Fruit fly (Drosophila melanogaster) whole organism, embryonic: Measurements from ENCODE around the gene CG6567.

ENCODE experiments used
- CG10462 ChIP-seq: fragments of 200-800 bp; sonication (Bioruptor generic); optimal IDR thresholded peaks from 2 replicates; lab custom pipeline; 2016; ENCODE audit warnings: missing biosample characterization, missing genetic modification characterization
- CG11696 ChIP-seq: fragments of 200-800 bp; sonication (Bioruptor generic); IDR thresholded peaks from 2 replicates; pipeline ENCODE4 v1.3.6; 2022; ENCODE audit warnings: missing biosample characterization, missing genetic modification characterization
- CG12219 ChIP-seq: fragments of 200-800 bp; sonication (Bioruptor generic); optimal IDR thresholded peaks from 3 replicates; lab custom pipeline; 2018; ENCODE audit warnings: missing biosample characterization, mild to moderate bottlenecking, missing genetic modification characterization
- CG1233 ChIP-seq: fragments of 200-800 bp; sonication (Bioruptor generic); optimal IDR thresholded peaks from 4 replicates; lab custom pipeline; 2018; ENCODE audit warnings: missing biosample characterization, mild to moderate bottlenecking, missing genetic modification characterization
- CG13624 ChIP-seq: fragments of 200-800 bp; sonication (Bioruptor generic); optimal IDR thresholded peaks from 2 replicates; lab custom pipeline; 2016; ENCODE audit warnings: missing biosample characterization, missing genetic modification characterization
- CG14050 ChIP-seq: fragments of 200-800 bp; sonication (Bioruptor generic); IDR thresholded peaks from 3 replicates; pipeline ENCODE4 v1.3.6; 2022; ENCODE audit warnings: missing biosample characterization, missing genetic modification characterization
- CG15011 ChIP-seq: fragments of 200-800 bp; sonication (Bioruptor generic); optimal IDR thresholded peaks from 3 replicates; lab custom pipeline; 2018; ENCODE audit warnings: missing biosample characterization, mild to moderate bottlenecking, missing genetic modification characterization
- CG1603 ChIP-seq: fragments of 200-800 bp; sonication (Bioruptor generic); optimal IDR thresholded peaks from 2 replicates; lab custom pipeline; 2019; ENCODE audit warnings: missing biosample characterization, mild to moderate bottlenecking, missing genetic modification characterization, moderate library complexity
- CG17359 ChIP-seq: fragments of 200-800 bp; sonication (Bioruptor generic); optimal IDR thresholded peaks from 3 replicates; lab custom pipeline; 2018; ENCODE audit warnings: missing biosample characterization, mild to moderate bottlenecking, missing genetic modification characterization, moderate library complexity
- CG2202 ChIP-seq: fragments of 200-800 bp; sonication (Bioruptor generic); optimal IDR thresholded peaks from 2 replicates; lab custom pipeline; 2018; ENCODE audit warnings: missing biosample characterization, mild to moderate bottlenecking, missing genetic modification characterization
- CG2875 ChIP-seq: fragments of 200-800 bp; sonication (Bioruptor generic); optimal IDR thresholded peaks from 2 replicates; lab custom pipeline; 2017; ENCODE audit warnings: missing biosample characterization, mild to moderate bottlenecking, missing genetic modification characterization, missing genetic modification reagents
- CG3065 ChIP-seq: fragments of 200-800 bp; sonication (Bioruptor generic); optimal IDR thresholded peaks from 2 replicates; lab custom pipeline; 2016; ENCODE audit warnings: missing biosample characterization, missing genetic modification characterization
- CG31365 ChIP-seq: fragments of 200-800 bp; sonication (Bioruptor generic); optimal IDR thresholded peaks from 2 replicates; lab custom pipeline; 2018; ENCODE audit warnings: missing biosample characterization, mild to moderate bottlenecking, missing genetic modification characterization
- CG34224 ChIP-seq: fragments of 200-800 bp; sonication (Bioruptor generic); IDR thresholded peaks from 3 replicates; pipeline ENCODE4 v1.3.6; 2022; ENCODE audit warnings: missing biosample characterization, missing genetic modification characterization; ENCODE audit not compliant: partially characterized antibody
- CG34376 ChIP-seq: fragments of 200-800 bp; sonication (Bioruptor generic); optimal IDR thresholded peaks from 2 replicates; lab custom pipeline; 2018; ENCODE audit warnings: missing biosample characterization, mild to moderate bottlenecking, missing genetic modification characterization
- CHES-1-like ChIP-seq: fragments of 200-800 bp; sonication (Bioruptor generic); optimal IDR thresholded peaks from 2 replicates; lab custom pipeline; 2016; ENCODE audit warnings: missing biosample characterization, missing genetic modification characterization
- D19A ChIP-seq: fragments of 200-800 bp; optimal IDR thresholded peaks from 3 replicates; lab custom pipeline; 2019; ENCODE audit warnings: missing biosample characterization, mild to moderate bottlenecking, missing genetic modification characterization, moderate library complexity
- Hand ChIP-seq: fragments of 200-800 bp; sonication (Bioruptor generic); optimal IDR thresholded peaks from 2 replicates; lab custom pipeline; 2017; ENCODE audit warnings: mild to moderate bottlenecking, missing biosample characterization, missing genetic modification reagents, missing genetic modification characterization
- Lim3 ChIP-seq: fragments of 200-800 bp; sonication (Bioruptor generic); IDR thresholded peaks from 2 replicates; pipeline ENCODE4 v1.3.6; 2022; ENCODE audit warnings: missing biosample characterization, missing genetic modification characterization
- Mad ChIP-seq: fragments of 200-800 bp; sonication (Bioruptor generic); optimal IDR thresholded peaks from 2 replicates; lab custom pipeline; 2016; ENCODE audit warnings: missing biosample characterization, missing genetic modification characterization
- Med ChIP-seq: fragments of 200-800 bp; sonication (Bioruptor generic); peaks from one replicate; lab custom pipeline; 2016; ENCODE audit warnings: missing biosample characterization, missing genetic modification characterization, mild to moderate bottlenecking, inconsistent platforms, moderate library complexity
- Myb ChIP-seq: fragments of 200-800 bp; sonication (Bioruptor generic); optimal IDR thresholded peaks from 2 replicates; lab custom pipeline; 2016; ENCODE audit warnings: missing biosample characterization, missing genetic modification characterization
- NC2β ChIP-seq: fragments of 200-800 bp; sonication (Bioruptor generic); optimal IDR thresholded peaks from 2 replicates; lab custom pipeline; 2016; ENCODE audit warnings: missing biosample characterization, missing genetic modification characterization
- NFAT ChIP-seq: fragments of 200-800 bp; sonication (Bioruptor generic); IDR thresholded peaks from 2 replicates; pipeline ENCODE4 v1.3.6; 2022; ENCODE audit warnings: missing biosample characterization, missing genetic modification characterization
- NfI ChIP-seq: fragments of 200-800 bp; sonication (Bioruptor generic); optimal IDR thresholded peaks from 3 replicates; lab custom pipeline; 2018; ENCODE audit warnings: missing biosample characterization, mild to moderate bottlenecking, missing genetic modification characterization, moderate library complexity
- Opbp ChIP-seq: fragments of 200-800 bp; sonication (Bioruptor generic); IDR thresholded peaks from 3 replicates; pipeline ENCODE4 v1.3.6; 2022; ENCODE audit warnings: missing biosample characterization, missing genetic modification characterization; ENCODE audit not compliant: partially characterized antibody
- Optix ChIP-seq: fragments of 200-800 bp; sonication (Bioruptor generic); IDR thresholded peaks from 3 replicates; pipeline ENCODE4 v1.3.6; 2022; ENCODE audit warnings: missing biosample characterization, missing genetic modification characterization
- Sin3A ChIP-seq: fragments of >200 bp; optimal IDR thresholded peaks from 2 replicates; lab custom pipeline; 2018
- Spps ChIP-seq: fragments of 200-800 bp; sonication (Bioruptor generic); optimal IDR thresholded peaks from 2 replicates; lab custom pipeline; 2018; ENCODE audit warnings: missing biosample characterization, mild to moderate bottlenecking, missing genetic modification characterization
- caup ChIP-seq: fragments of 200-800 bp; sonication (Bioruptor generic); optimal IDR thresholded peaks from 3 replicates; lab custom pipeline; 2017; ENCODE audit warnings: missing biosample characterization, mild to moderate bottlenecking, missing genetic modification characterization, moderate library complexity; ENCODE audit not compliant: severe bottlenecking
- ci ChIP-seq: fragments of 200-800 bp; sonication (Bioruptor generic); IDR thresholded peaks from 3 replicates; pipeline ENCODE4 v1.3.6; 2022; ENCODE audit warnings: missing biosample characterization, missing genetic modification characterization
- eve ChIP-seq, 2 experiments: fragments of >200 bp; optimal IDR thresholded peaks; 2 replicates each; lab custom pipeline; 2017; ENCODE audit warnings: missing biosample characterization in 2 of 2, missing genetic modification characterization in 2 of 2
- ewg ChIP-seq: fragments of 200-800 bp; sonication (Bioruptor generic); optimal IDR thresholded peaks from 3 replicates; lab custom pipeline; 2017; ENCODE audit warnings: mild to moderate bottlenecking, missing biosample characterization, missing genetic modification reagents, missing genetic modification characterization
- gfzf ChIP-seq: fragments of 200-800 bp; sonication (Bioruptor generic); optimal IDR thresholded peaks from 2 replicates; lab custom pipeline; 2016; ENCODE audit warnings: missing biosample characterization, mild to moderate bottlenecking, missing genetic modification characterization, moderate library complexity
- grn ChIP-seq: fragments of 200-800 bp; sonication (Bioruptor generic); optimal IDR thresholded peaks from 3 replicates; lab custom pipeline; 2017; ENCODE audit warnings: missing biosample characterization, missing genetic modification characterization
- gro ChIP-seq: fragments of 200-800 bp; sonication (Bioruptor generic); optimal IDR thresholded peaks from 2 replicates; lab custom pipeline; 2016; ENCODE audit warnings: missing biosample characterization, missing genetic modification characterization
- hbn ChIP-seq: fragments of 200-800 bp; sonication (Bioruptor generic); IDR thresholded peaks from 2 replicates; pipeline ENCODE4 v1.3.6; 2022; ENCODE audit warnings: missing biosample characterization, missing genetic modification characterization; ENCODE audit not compliant: partially characterized antibody
- lola ChIP-seq, 3 experiments: fragments of >200 bp in 2 of 3; fragments of 200-800 bp in 1 of 3; sonication (Bioruptor generic) in 1 of 3; optimal IDR thresholded peaks; 2 replicates each; lab custom pipeline; 2017 to 2019; ENCODE audit warnings: missing biosample characterization in 3 of 3, missing genetic modification characterization in 3 of 3, mild to moderate bottlenecking in 1 of 3, moderate library complexity in 1 of 3
- nmo ChIP-seq: fragments of 200-800 bp; sonication (Bioruptor generic); optimal IDR thresholded peaks from 2 replicates; lab custom pipeline; 2018; ENCODE audit warnings: missing biosample characterization, mild to moderate bottlenecking, missing genetic modification characterization, moderate library complexity
- nom ChIP-seq: fragments of 200-800 bp; sonication (Bioruptor generic); optimal IDR thresholded peaks from 2 replicates; lab custom pipeline; 2017; ENCODE audit warnings: missing biosample characterization, missing genetic modification characterization, mild to moderate bottlenecking, moderate library complexity, missing genetic modification reagents
- pho ChIP-seq: fragments of 200-800 bp; sonication (Bioruptor generic); optimal IDR thresholded peaks from 2 replicates; lab custom pipeline; 2016; ENCODE audit warnings: missing biosample characterization, missing genetic modification characterization
- ranshi ChIP-seq: fragments of 200-800 bp; sonication (Bioruptor generic); IDR thresholded peaks from 2 replicates; pipeline ENCODE4 v1.3.6; 2022; ENCODE audit warnings: missing biosample characterization, missing genetic modification characterization
- scrt ChIP-seq: fragments of 200-800 bp; sonication (Bioruptor generic); optimal IDR thresholded peaks from 2 replicates; lab custom pipeline; 2018; ENCODE audit warnings: missing biosample characterization, mild to moderate bottlenecking, missing genetic modification characterization, moderate library complexity
- sd ChIP-seq: fragments of 200-800 bp; sonication (Bioruptor generic); optimal IDR thresholded peaks from 3 replicates; lab custom pipeline; 2018; ENCODE audit warnings: missing biosample characterization, mild to moderate bottlenecking, missing genetic modification characterization, moderate library complexity
- twi ChIP-seq: fragments of 200-800 bp; optimal IDR thresholded peaks from 2 replicates; lab custom pipeline; 2019; ENCODE audit warnings: missing biosample characterization, mild to moderate bottlenecking, missing genetic modification characterization, moderate library complexity
- unc-4 ChIP-seq: fragments of 200-800 bp; sonication (Bioruptor generic); IDR thresholded peaks from 2 replicates; pipeline ENCODE4 v1.3.6; 2022; ENCODE audit warnings: missing biosample characterization, missing genetic modification characterization; ENCODE audit not compliant: partially characterized antibody
- usp ChIP-seq: fragments of >200 bp; optimal IDR thresholded peaks from 2 replicates; lab custom pipeline; 2017; ENCODE audit warnings: missing biosample characterization, missing genetic modification characterization
- vfl ChIP-seq: fragments of 200-800 bp; sonication (Bioruptor generic); optimal IDR thresholded peaks from 2 replicates; lab custom pipeline; 2016; ENCODE audit warnings: missing biosample characterization, missing genetic modification characterization
- wdn ChIP-seq: fragments of 200-800 bp; sonication (Bioruptor generic); IDR thresholded peaks from 2 replicates; pipeline ENCODE4 v1.3.6; 2022; ENCODE audit warnings: missing biosample characterization, missing genetic modification characterization

CG6567 gene

dm6 chr3R:10868427-10868962 is 14.2 kb upstream of the CG6567 start, which contains the start of the genes SelR and Tsp86D (continued):
- TF ChIP-seq hbn (GFP tag; lab: Robert Waterston, UW) = peak; percentile 27; the same call in 1 of the 2 replicates
- TF ChIP-seq NC2β (GFP tag; lab: Kevin White, UChicago) = peak; percentile 31
- peak; percentile 85 for TF ChIP-seq sd (tag; lab: Kevin White, UChicago)
- TF ChIP-seq Lim3 (GFP tag; lab: Robert Waterston, UW) = no peak
- peak; percentile 45 for TF ChIP-seq scrt
- TF ChIP-seq Optix (GFP tag; lab: Robert Waterston, UW) = 0 out of 3 replicates have a peak, but pooled peaks have one; percentile 33
- peak; percentile 22 for TF ChIP-seq pho (GFP tag; lab: Kevin White, UChicago)
- peak; percentile 72 for TF ChIP-seq nmo (GFP tag; lab: Kevin White, UChicago)
- peak; percentile 62 for TF ChIP-seq CHES-1-like (GFP tag; lab: Kevin White, UChicago)
- TF ChIP-seq Mad (GFP tag; lab: Kevin White, UChicago) = no peak
- TF ChIP-seq NfI (GFP tag; lab: Kevin White, UChicago) = peak; percentile 25
- 0 out of 2 replicates have a peak, but pooled peaks have one; percentile 27 for TF ChIP-seq NFAT (GFP tag; lab: Robert Waterston, UW)
- no peak for TF ChIP-seq eve (GFP tag; optimal IDR thresholded peaks at IDR 0.05; lab: Kevin White, UChicago)
- TF ChIP-seq CG11696 (GFP tag; lab: Robert Waterston, UW) = 0 out of 2 replicates have a peak, but pooled peaks have one; percentile 29
- no peak for TF ChIP-seq usp (GFP tag; lab: Kevin White, UChicago)
- peak; percentile 66 for TF ChIP-seq gfzf (GFP tag; lab: Kevin White, UChicago)
- TF ChIP-seq Myb (GFP tag; lab: Kevin White, UChicago) = no peak
- TF ChIP-seq gro = peak; percentile 61
- TF ChIP-seq CG10462 (GFP tag; lab: Kevin White, UChicago) = no peak
- no peak for TF ChIP-seq CG2202 (tag; lab: Kevin White, UChicago)
- peak; percentile 66 for TF ChIP-seq unc-4 (GFP tag; lab: Robert Waterston, UW)
- peak; percentile 95 for TF ChIP-seq Med (GFP tag; lab: Kevin White, UChicago)
- TF ChIP-seq ewg = peak; percentile 24
- TF ChIP-seq ci (GFP tag; lab: Robert Waterston, UW) = peak; percentile 24; the same call in 2 of the 3 replicates
- peak; percentile 81 for TF ChIP-seq Sin3A
- TF ChIP-seq D19A (tag; lab: Kevin White, UChicago) = peak; percentile 12
- no peak for TF ChIP-seq vfl (GFP tag; lab: Kevin White, UChicago)
- no peak for TF ChIP-seq twi (tag; lab: Kevin White, UChicago)
- peak; percentile 89 for TF ChIP-seq CG34376 (GFP tag; lab: Kevin White, UChicago)
- TF ChIP-seq caup = peak; percentile 42
- no peak for TF ChIP-seq CG3065 (GFP tag; lab: Kevin White, UChicago)
- TF ChIP-seq CG34224 (GFP tag; lab: Robert Waterston, UW) = peak; percentile 73; the same call in 2 of the 3 replicates
- TF ChIP-seq CG12219 = peak; percentile 37
- TF ChIP-seq CG17359 = peak; percentile 16
- TF ChIP-seq nom (GFP tag; lab: Kevin White, UChicago) = peak; percentile 9
- TF ChIP-seq grn = peak; percentile 43
- peak; percentile 69 for TF ChIP-seq CG1603 (tag; lab: Kevin White, UChicago)
- TF ChIP-seq ranshi (GFP tag; lab: Robert Waterston, UW) = no peak
- peak; percentile 52 for TF ChIP-seq CG13624 (GFP tag; lab: Kevin White, UChicago)
- TF ChIP-seq Opbp = peak; percentile 76
- no peak for TF ChIP-seq CG15011 (GFP tag; lab: Kevin White, UChicago)
- TF ChIP-seq Spps = no peak
- TF ChIP-seq CG31365 (tag; lab: Kevin White, UChicago) = peak; percentile 5
- TF ChIP-seq Hand (GFP tag; lab: Kevin White, UChicago) = peak; percentile 9
- TF ChIP-seq CG2875 = no peak
- TF ChIP-seq CG14050 (GFP tag; lab: Robert Waterston, UW) = no peak
- no peak for TF ChIP-seq wdn (GFP tag; lab: Robert Waterston, UW)
- TF ChIP-seq lola (GFP tag; optimal IDR thresholded peaks at IDR 0.05; lab: Kevin White, UChicago) = no peak
- TF ChIP-seq CG1233 (GFP tag; lab: Kevin White, UChicago) = peak; percentile 48
